Worm (Caenorhabditis elegans): Measurements from ENCODE around the gene nhr-130.

DNA sequence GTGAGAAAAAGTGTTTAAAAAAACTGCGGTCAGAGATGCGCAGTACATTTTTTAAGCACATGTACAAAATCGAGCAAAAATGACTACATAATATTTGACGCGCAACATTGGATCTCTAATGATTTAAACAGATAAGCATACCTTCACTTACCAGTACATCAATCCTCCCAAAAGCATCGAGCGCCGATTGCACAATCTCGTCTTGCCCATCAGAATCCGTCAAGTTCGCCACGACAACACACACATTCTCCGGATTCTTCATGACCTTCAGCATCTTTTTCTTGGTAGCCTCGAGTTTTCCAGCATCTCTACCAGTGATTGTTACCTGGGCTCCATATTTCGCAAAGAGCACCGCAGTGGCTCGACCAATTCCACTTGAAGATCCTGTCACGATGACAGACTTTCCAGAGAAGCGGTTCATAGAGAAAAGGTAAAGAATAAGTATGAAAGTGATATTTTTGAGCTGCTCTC lies 19.7 kb upstream of the nhr-130 start, which contains the start of gene T01G6.10:
- no peak for TF ChIP-seq B0310.2 (tag; optimal IDR thresholded peaks at IDR 0.05)
- TF ChIP-seq tbx-11 (GFP tag; IDR thresholded peaks at IDR 0.05): no peak

All from whole organism, early embryonic.